Worm (Caenorhabditis elegans) whole organism, late embryonic: ENCODE measurements around the gene F20D6.6.

Experiments
- C38D4.7 ChIP-seq: fragments of 200-800 bp; sonication (Bioruptor generic); optimal IDR thresholded peaks from 2 replicates; lab custom pipeline; 2018; ENCODE audit warnings: mild to moderate bottlenecking, missing genetic modification characterization, moderate library complexity, missing compliant biosample characterization
- K09A11.1 ChIP-seq: sonication (generic microtip); optimal IDR thresholded peaks from 2 replicates; lab custom pipeline; 2017; ENCODE audit warnings: antibody characterized with exemption, mild to moderate bottlenecking, missing genetic modification characterization, missing compliant biosample characterization; ENCODE audit not compliant: insufficient read depth
- Y22D7AL.16 ChIP-seq: sonication (generic microtip); optimal IDR thresholded peaks from 2 replicates; lab custom pipeline; 2016; ENCODE audit warnings: missing genetic modification characterization, missing compliant biosample characterization
- ama-1 ChIP-seq: fragments of 150-350 bp; optimal IDR thresholded peaks from 2 replicates; lab custom pipeline; 2014
- ceh-14 ChIP-seq: sonication (generic microtip); optimal IDR thresholded peaks from 2 replicates; lab custom pipeline; 2016; ENCODE audit warnings: missing genotype, missing genetic modification characterization, missing compliant biosample characterization
- ceh-18 ChIP-seq: sonication (generic microtip); optimal IDR thresholded peaks from 2 replicates; lab custom pipeline; 2016; ENCODE audit warnings: missing genetic modification characterization, missing compliant biosample characterization
- ceh-34 ChIP-seq: sonication (generic microtip); optimal IDR thresholded peaks from 2 replicates; lab custom pipeline; 2016; ENCODE audit warnings: mild to moderate bottlenecking, missing genetic modification characterization, missing compliant biosample characterization
- ceh-45 ChIP-seq: fragments of 200-800 bp; sonication (Bioruptor generic); IDR thresholded peaks from 2 replicates; pipeline ENCODE4 v1.3.6; 2022; ENCODE audit warnings: missing genetic modification reagents, missing genetic modification characterization, missing compliant biosample characterization
- ceh-6 ChIP-seq: fragments of 200-800 bp; sonication (Bioruptor generic); optimal IDR thresholded peaks from 2 replicates; lab custom pipeline; 2018; ENCODE audit warnings: mild to moderate bottlenecking, missing genetic modification characterization, missing compliant biosample characterization
- ceh-9 ChIP-seq: sonication (generic microtip); optimal IDR thresholded peaks from 2 replicates; lab custom pipeline; 2016; ENCODE audit warnings: mild to moderate bottlenecking, missing genetic modification characterization, inconsistent platforms, missing compliant biosample characterization
- che-1 ChIP-seq: sonication (generic microtip); optimal IDR thresholded peaks from 2 replicates; lab custom pipeline; 2016; ENCODE audit warnings: mild to moderate bottlenecking, missing genetic modification characterization, missing compliant biosample characterization
- dmd-4 ChIP-seq: sonication (generic microtip); optimal IDR thresholded peaks from 2 replicates; lab custom pipeline; 2016; ENCODE audit warnings: borderline replicate concordance, missing genetic modification characterization, missing compliant biosample characterization
- eyg-1 ChIP-seq: sonication (generic microtip); optimal IDR thresholded peaks from 2 replicates; lab custom pipeline; 2016; ENCODE audit warnings: missing genotype, missing genetic modification characterization, missing compliant biosample characterization
- fax-1 ChIP-seq: sonication (generic microtip); optimal IDR thresholded peaks from 2 replicates; lab custom pipeline; 2016; ENCODE audit warnings: missing genotype, missing genetic modification characterization, missing compliant biosample characterization
- fkh-10 ChIP-seq: fragments of 150-350 bp; optimal IDR thresholded peaks from 2 replicates; lab custom pipeline; 2014; ENCODE audit warnings: missing biosample characterization, missing genetic modification reagents, missing genetic modification characterization
- fkh-6 ChIP-seq: sonication (generic microtip); optimal IDR thresholded peaks from 2 replicates; lab custom pipeline; 2016; ENCODE audit warnings: missing genetic modification characterization, missing compliant biosample characterization
- gmeb-2 ChIP-seq: sonication (generic microtip); optimal IDR thresholded peaks from 2 replicates; lab custom pipeline; 2016; ENCODE audit warnings: missing genetic modification characterization, inconsistent platforms, missing compliant biosample characterization
- hlh-6 ChIP-seq: sonication (generic microtip); optimal IDR thresholded peaks from 2 replicates; lab custom pipeline; 2016; ENCODE audit warnings: missing genotype, missing genetic modification characterization, missing compliant biosample characterization
- lim-6 ChIP-seq: sonication (generic microtip); optimal IDR thresholded peaks from 2 replicates; lab custom pipeline; 2016; ENCODE audit warnings: missing genetic modification characterization, missing compliant biosample characterization
- madf-2 ChIP-seq: sonication (generic microtip); optimal IDR thresholded peaks from 2 replicates; lab custom pipeline; 2017; ENCODE audit warnings: missing genetic modification characterization, missing compliant biosample characterization
- mec-3 ChIP-seq: sonication (generic microtip); optimal IDR thresholded peaks from 2 replicates; lab custom pipeline; 2016; ENCODE audit warnings: borderline replicate concordance, missing genetic modification characterization, missing compliant biosample characterization
- nhr-11 ChIP-seq: fragments of 150-350 bp; optimal IDR thresholded peaks from 2 replicates; lab custom pipeline; 2014; ENCODE audit warnings: missing biosample characterization, missing genetic modification characterization
- nhr-232 ChIP-seq: sonication (generic microtip); optimal IDR thresholded peaks from 2 replicates; lab custom pipeline; 2016; ENCODE audit warnings: missing genetic modification characterization, missing compliant biosample characterization
- npax-4 ChIP-seq: sonication (generic microtip); optimal IDR thresholded peaks from 2 replicates; lab custom pipeline; 2016; ENCODE audit warnings: missing genetic modification characterization, missing compliant biosample characterization
- pag-3 ChIP-seq: sonication (generic microtip); optimal IDR thresholded peaks from 2 replicates; lab custom pipeline; 2016; ENCODE audit warnings: missing compliant biosample characterization, missing genetic modification characterization, borderline replicate concordance
- pha-2 ChIP-seq: sonication (generic microtip); optimal IDR thresholded peaks from 2 replicates; lab custom pipeline; 2017; ENCODE audit warnings: mild to moderate bottlenecking, missing genetic modification characterization, missing compliant biosample characterization
- pha-4 ChIP-seq: fragments of 150-350 bp; optimal IDR thresholded peaks from 2 replicates; lab custom pipeline; 2018; ENCODE audit warnings: missing biosample characterization, missing genetic modification reagents, missing genetic modification characterization
- pqm-1 ChIP-seq: sonication (generic microtip); optimal IDR thresholded peaks from 2 replicates; lab custom pipeline; 2016; ENCODE audit warnings: missing genetic modification characterization, missing compliant biosample characterization
- pros-1 ChIP-seq: fragments of 150-350 bp; optimal IDR thresholded peaks from 2 replicates; lab custom pipeline; 2014; ENCODE audit warnings: missing biosample characterization, missing genetic modification reagents, missing genetic modification characterization
- ref-2 ChIP-seq: sonication (generic microtip); optimal IDR thresholded peaks from 2 replicates; lab custom pipeline; 2016; ENCODE audit warnings: missing genetic modification characterization, missing compliant biosample characterization
- sox-2 ChIP-seq: fragments of 200-800 bp; sonication (Bioruptor generic); IDR thresholded peaks from 2 replicates; pipeline ENCODE4 v1.3.6; 2022; ENCODE audit warnings: missing genetic modification reagents, missing genetic modification characterization, missing compliant biosample characterization
- sox-4 ChIP-seq: sonication (generic microtip); optimal IDR thresholded peaks from 2 replicates; lab custom pipeline; 2017; ENCODE audit warnings: mild to moderate bottlenecking, missing genetic modification characterization, inconsistent platforms, missing compliant biosample characterization
- tbx-2 ChIP-seq: sonication (generic microtip); optimal IDR thresholded peaks from 2 replicates; lab custom pipeline; 2016; ENCODE audit warnings: missing genetic modification characterization, missing compliant biosample characterization
- ttx-3 ChIP-seq: sonication (generic microtip); optimal IDR thresholded peaks from 2 replicates; lab custom pipeline; 2016; ENCODE audit warnings: missing genetic modification reagents, missing genetic modification characterization, missing compliant biosample characterization
- unc-55 ChIP-seq: sonication (generic microtip); optimal IDR thresholded peaks from 2 replicates; lab custom pipeline; 2017; ENCODE audit warnings: missing biosample characterization, missing genetic modification reagents, missing genetic modification characterization
- zip-5 ChIP-seq: sonication (generic microtip); optimal IDR thresholded peaks from 2 replicates; lab custom pipeline; 2016; ENCODE audit warnings: missing genetic modification characterization, missing compliant biosample characterization
- ztf-16 ChIP-seq: sonication (generic microtip); optimal IDR thresholded peaks from 2 replicates; lab custom pipeline; 2017; ENCODE audit warnings: missing genetic modification characterization, missing compliant biosample characterization

F20D6.6 gene

ce11 chrV:8178914-8179542, 19.3 kb downstream of the F20D6.6 start, which contains the start of gene srp-7:
srp-7 (plus strand) TSS chrV:8179126.
- TF ChIP-seq che-1 (tag; lab: Kevin White, UChicago) (no peak), ztf-16 (no peak), ceh-18 (tag; lab: Kevin White, UChicago) (no peak), sox-4 (tag; lab: Kevin White, UChicago) (no peak), nhr-232 (tag; lab: Kevin White, UChicago) (no peak), mec-3 (no peak), hlh-6 (tag; lab: Kevin White, UChicago) (no peak), npax-4 (tag; lab: Kevin White, UChicago) (no peak), C38D4.7 (GFP tag; lab: Kevin White, UChicago) (no peak), pqm-1 (tag; lab: Kevin White, UChicago) (no peak), Y22D7AL.16 (tag; lab: Kevin White, UChicago) (no peak), fkh-6 (tag; lab: Kevin White, UChicago) (no peak), pha-2 (tag; lab: Kevin White, UChicago) (no peak), K09A11.1 (tag; lab: Kevin White, UChicago) (no peak), pros-1 (no peak), ceh-14 (tag; lab: Kevin White, UChicago) (no peak), fax-1 (tag; lab: Kevin White, UChicago) (no peak), tbx-2 (tag; lab: Kevin White, UChicago) (no peak), eyg-1 (tag; lab: Kevin White, UChicago) (no peak), ceh-9 (tag; lab: Kevin White, UChicago) (no peak)
- TF ChIP-seq, all 69 proteins: peak for 0

DNA sequence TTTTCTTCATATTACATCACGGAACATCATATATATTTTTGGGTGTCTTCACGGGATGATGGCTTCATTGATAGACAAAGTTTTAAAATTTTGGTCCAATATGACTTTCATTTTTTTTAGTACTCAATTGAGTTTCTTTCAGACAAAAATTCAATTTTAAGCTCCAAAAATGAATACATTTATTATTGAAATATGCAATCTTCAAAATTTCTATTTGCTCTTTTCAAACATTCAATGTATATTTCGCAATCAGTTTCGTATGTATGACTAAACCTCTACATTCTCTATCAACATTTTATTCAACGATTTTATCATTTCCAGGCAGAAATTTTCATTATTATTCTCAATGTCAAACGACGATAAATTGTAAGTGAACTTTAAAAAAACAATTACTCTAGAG, 23.7 kb downstream of the F20D6.6 start, which contains the start of gene srp-8:
srp-8 (plus strand) TSS at position 301 of the 400 bp plus-strand sequence.
- TF ChIP-seq dmd-4 = no peak
- TF ChIP-seq zip-5 = no peak
- TF ChIP-seq sox-2 (GFP tag; lab: Robert Waterston, UW) = no peak
- TF ChIP-seq lim-6 (tag; lab: Kevin White, UChicago) = no peak
- TF ChIP-seq ttx-3 = no peak
- TF ChIP-seq fkh-10 (GFP tag; lab: Kevin White, UChicago) = no peak
- no peak for TF ChIP-seq gmeb-2 (tag; lab: Kevin White, UChicago)
- TF ChIP-seq nhr-232 (tag; lab: Kevin White, UChicago) = no peak
- TF ChIP-seq unc-55 (GFP tag; lab: Kevin White, UChicago) = no peak
- no peak for TF ChIP-seq ama-1 (lab: Kevin White, UChicago)
- no peak for TF ChIP-seq madf-2 (tag; lab: Kevin White, UChicago)
- no peak for TF ChIP-seq nhr-11 (tag; lab: Kevin White, UChicago)
- no peak for TF ChIP-seq ceh-45 (GFP tag; lab: Robert Waterston, UW)
- TF ChIP-seq C38D4.7 (GFP tag; lab: Kevin White, UChicago) = no peak

DNA sequence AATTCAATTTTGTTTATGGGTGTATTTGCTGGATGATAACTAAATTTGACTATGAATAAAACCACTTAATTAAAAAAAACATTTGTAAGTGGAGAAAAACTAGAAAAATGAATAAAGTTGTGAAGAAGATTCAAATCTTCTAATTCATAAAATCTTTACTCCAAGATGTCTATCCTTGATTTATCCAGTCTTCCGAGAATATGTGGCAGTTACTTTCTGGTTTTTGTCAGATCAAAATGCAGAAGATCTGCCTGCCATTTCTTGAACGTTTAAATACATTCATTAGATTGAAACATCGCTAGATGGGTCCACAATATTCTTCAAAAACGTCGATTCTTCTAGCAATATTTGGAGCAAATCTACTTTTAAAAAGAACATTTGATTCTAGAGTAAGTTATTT, 26.0 kb downstream of the F20D6.6 start, which contains the start of gene F20D6.2:
F20D6.2 (plus strand) TSS at position 301 of the 400 bp plus-strand sequence.
- no peak for TF ChIP-seq ceh-34 (tag; lab: Kevin White, UChicago)
- no peak for TF ChIP-seq ceh-45 (GFP tag; lab: Robert Waterston, UW)
- TF ChIP-seq unc-55 (GFP tag; lab: Kevin White, UChicago) = no peak
- no peak for TF ChIP-seq lim-6 (tag; lab: Kevin White, UChicago)
- no peak for TF ChIP-seq pha-4 (tag; lab: Kevin White, UChicago)
- TF ChIP-seq tbx-2 (tag; lab: Kevin White, UChicago) = no peak
- TF ChIP-seq sox-2 (GFP tag; lab: Robert Waterston, UW) = no peak
- TF ChIP-seq ceh-14 (tag; lab: Kevin White, UChicago) = no peak
- TF ChIP-seq C38D4.7 (GFP tag; lab: Kevin White, UChicago) = no peak
- no peak for TF ChIP-seq ref-2 (tag; lab: Kevin White, UChicago)
- TF ChIP-seq nhr-11 (tag; lab: Kevin White, UChicago) = no peak
- TF ChIP-seq nhr-232 (tag; lab: Kevin White, UChicago) = no peak
- TF ChIP-seq pag-3 = no peak
- no peak for TF ChIP-seq ttx-3
- TF ChIP-seq che-1 (tag; lab: Kevin White, UChicago) = no peak
- no peak for TF ChIP-seq ceh-6
